Worm (Caenorhabditis elegans) whole organism, L4 larva: ENCODE data around the gene C33A12.19.
A peak's percentile ranks its signal among the peaks of the same experiment; 100 is the strongest.

Source experiments
- F37D6.2 ChIP-seq: sonication (generic microtip); optimal IDR thresholded peaks from 2 replicates; lab custom pipeline; 2016; ENCODE audit warnings: mild to moderate bottlenecking, missing genetic modification characterization, missing compliant biosample characterization
- T26A8.4 ChIP-seq: fragments of 200-800 bp; sonication (Bioruptor generic); IDR thresholded peaks from 2 replicates; pipeline ENCODE4 v1.3.6; 2022; ENCODE audit warnings: missing genetic modification characterization, missing compliant biosample characterization
- Y105C5A.15 ChIP-seq: fragments of 200-800 bp; sonication (Bioruptor generic); IDR thresholded peaks from 2 replicates; pipeline ENCODE4 v1.3.6; 2022; ENCODE audit warnings: missing genetic modification characterization, missing compliant biosample characterization
- Y48G9A.11 ChIP-seq: fragments of 200-800 bp; sonication (Bioruptor generic); IDR thresholded peaks from 2 replicates; pipeline ENCODE4 v1.3.6; 2022; ENCODE audit warnings: missing genetic modification reagents, missing genetic modification characterization, missing compliant biosample characterization
- Y75B8A.6 ChIP-seq: fragments of 200-800 bp; sonication (Bioruptor generic); IDR thresholded peaks from 2 replicates; pipeline ENCODE4 v1.3.6; 2022; ENCODE audit warnings: missing genetic modification reagents, missing genetic modification characterization, missing compliant biosample characterization
- aly-2 ChIP-seq: sonication (generic microtip); optimal IDR thresholded peaks from 2 replicates; lab custom pipeline; 2018; ENCODE audit warnings: missing biosample characterization, missing genetic modification characterization
- ama-1 ChIP-seq: fragments of 150-350 bp; optimal IDR thresholded peaks from 2 replicates; lab custom pipeline; 2014; ENCODE audit warnings: inconsistent platforms, mixed read lengths
- ceh-20 ChIP-seq: fragments of 200-800 bp; sonication (Bioruptor generic); IDR thresholded peaks from 2 replicates; pipeline ENCODE4 v1.3.6; 2022; ENCODE audit warnings: missing genetic modification reagents, missing genetic modification characterization, missing compliant biosample characterization
- cey-2 ChIP-seq: sonication (generic microtip); optimal IDR thresholded peaks from 3 replicates; lab custom pipeline; 2017; ENCODE audit warnings: missing genetic modification characterization, mild to moderate bottlenecking, missing compliant biosample characterization, antibody characterized with exemption, borderline replicate concordance; ENCODE audit not compliant: insufficient read depth
- ctbp-1 ChIP-seq: fragments of 200-800 bp; sonication (Bioruptor generic); IDR thresholded peaks from 2 replicates; pipeline ENCODE4 v1.3.6; 2022; ENCODE audit warnings: missing genetic modification reagents, missing genetic modification characterization, missing compliant biosample characterization
- daf-16 ChIP-seq, 3 experiments: sonication (generic microtip); optimal IDR thresholded peaks; 2 replicates each; lab custom pipeline; 2016 to 2017; ENCODE audit warnings: missing genetic modification characterization in 3 of 3, missing genetic modification reagents in 3 of 3, mild to moderate bottlenecking in 2 of 3, missing compliant biosample characterization in 2 of 3, missing biosample characterization in 1 of 3, moderate library complexity in 1 of 3
- daf-8 ChIP-seq: fragments of 200-800 bp; sonication (Bioruptor generic); IDR thresholded peaks from 2 replicates; pipeline ENCODE4 v1.3.6; 2022; ENCODE audit warnings: missing genetic modification characterization, missing compliant biosample characterization
- dmd-6 ChIP-seq: fragments of 200-800 bp; sonication (Bioruptor generic); IDR thresholded peaks from 2 replicates; pipeline ENCODE4 v1.3.6; 2022; ENCODE audit warnings: missing genetic modification reagents, missing genetic modification characterization, missing compliant biosample characterization
- egl-43 ChIP-seq: fragments of 200-800 bp; sonication (Bioruptor generic); IDR thresholded peaks from 2 replicates; pipeline ENCODE4 v1.3.6; 2022; ENCODE audit warnings: missing genetic modification reagents, missing genetic modification characterization, missing compliant biosample characterization
- fkh-10 ChIP-seq: fragments of 150-350 bp; optimal IDR thresholded peaks from 2 replicates; lab custom pipeline; 2014; ENCODE audit warnings: missing biosample characterization, missing genetic modification reagents, missing genetic modification characterization
- hlh-11 ChIP-seq: fragments of 200-800 bp; sonication (Bioruptor generic); optimal IDR thresholded peaks from 2 replicates; lab custom pipeline; 2018; ENCODE audit warnings: mild to moderate bottlenecking, missing genetic modification characterization, missing compliant biosample characterization
- hmg-1.1 ChIP-seq: fragments of 200-800 bp; sonication (Bioruptor generic); IDR thresholded peaks from 2 replicates; pipeline ENCODE4 v1.3.6; 2022; ENCODE audit warnings: missing genetic modification reagents, missing genetic modification characterization, missing compliant biosample characterization
- jun-1 ChIP-seq: fragments of 150-350 bp; optimal IDR thresholded peaks from 2 replicates; lab custom pipeline; 2014; ENCODE audit warnings: missing biosample characterization, missing genetic modification reagents, missing genetic modification characterization
- madf-5 ChIP-seq, 2 experiments: fragments of 200-800 bp; sonication (Bioruptor generic); IDR thresholded peaks; 2 replicates each; pipeline ENCODE4 v1.3.6; 2022; ENCODE audit warnings: missing compliant biosample characterization in 2 of 2, missing genetic modification characterization in 2 of 2
- madf-9 ChIP-seq: fragments of 200-800 bp; sonication (Bioruptor generic); conservative IDR thresholded peaks from 2 replicates; pipeline ENCODE4 v1.3.6; 2022; ENCODE audit warnings: missing genetic modification reagents, missing genetic modification characterization, missing compliant biosample characterization
- mes-2 ChIP-seq: sonication (generic microtip); optimal IDR thresholded peaks from 2 replicates; lab custom pipeline; 2016; ENCODE audit warnings: missing genotype, mild to moderate bottlenecking, missing genetic modification characterization, missing compliant biosample characterization; ENCODE audit not compliant: poor library complexity, severe bottlenecking
- mxl-3 ChIP-seq: fragments of 200-800 bp; sonication (Bioruptor generic); optimal IDR thresholded peaks from 2 replicates; lab custom pipeline; 2018; ENCODE audit warnings: mild to moderate bottlenecking, missing genetic modification characterization, missing compliant biosample characterization
- nhr-237 ChIP-seq: sonication (generic microtip); optimal IDR thresholded peaks from 2 replicates; lab custom pipeline; 2017; ENCODE audit warnings: missing biosample characterization, missing genetic modification characterization
- nhr-28 ChIP-seq: fragments of 150-350 bp; optimal IDR thresholded peaks from 2 replicates; lab custom pipeline; 2014; ENCODE audit warnings: missing biosample characterization, missing genetic modification characterization
- nhr-48 ChIP-seq: sonication (generic microtip); optimal IDR thresholded peaks from 2 replicates; lab custom pipeline; 2016; ENCODE audit warnings: mild to moderate bottlenecking, missing genetic modification characterization, missing compliant biosample characterization
- php-3 ChIP-seq: fragments of 200-800 bp; sonication (Bioruptor generic); IDR thresholded peaks from 2 replicates; pipeline ENCODE4 v1.3.6; 2022; ENCODE audit warnings: missing genetic modification reagents, missing genetic modification characterization, missing compliant biosample characterization
- pqm-1 ChIP-seq: sonication (generic microtip); optimal IDR thresholded peaks from 2 replicates; lab custom pipeline; 2017; ENCODE audit warnings: missing biosample characterization, missing genetic modification characterization
- set-16 ChIP-seq: fragments of 200-800 bp; sonication (Bioruptor generic); IDR thresholded peaks from 2 replicates; pipeline ENCODE4 v1.3.6; 2022; ENCODE audit warnings: missing genetic modification reagents, missing genetic modification characterization, missing compliant biosample characterization
- spr-1 ChIP-seq: sonication (generic microtip); optimal IDR thresholded peaks from 2 replicates; lab custom pipeline; 2016; ENCODE audit warnings: mild to moderate bottlenecking, missing genetic modification characterization, missing compliant biosample characterization
- tra-1 ChIP-seq: fragments of 200-800 bp; sonication (Bioruptor generic); IDR thresholded peaks from 2 replicates; pipeline ENCODE4 v1.3.6; 2022; ENCODE audit warnings: missing genetic modification reagents, missing genetic modification characterization, missing compliant biosample characterization
- unc-62 ChIP-seq, 3 experiments: fragments of 150-350 bp in 1 of 3; sonication (generic microtip); optimal IDR thresholded peaks in 2 of 3; peaks in 1 of 3; 1 replicate in 1 of 3; 2 replicates in 2 of 3; lab custom pipeline; 2014 to 2017; ENCODE audit warnings: missing biosample characterization in 3 of 3, missing genetic modification characterization in 3 of 3, missing genetic modification reagents in 3 of 3, missing genotype in 1 of 3
- zag-1 ChIP-seq: fragments of 150-350 bp; optimal IDR thresholded peaks from 2 replicates; lab custom pipeline; 2014; ENCODE audit warnings: missing biosample characterization, missing genetic modification characterization
- zip-2 ChIP-seq: fragments of 150-350 bp; optimal IDR thresholded peaks from 2 replicates; lab custom pipeline; 2014; ENCODE audit warnings: missing biosample characterization, missing genetic modification characterization

C33A12.19 gene

ce11 chrIV:9540342-9540856 is 23.6 kb downstream of the C33A12.19 start, which contains the start of gene fbl-1:
Gene fbl-1 (plus strand): TSS chrIV:9540806.
- peak; percentile 50; the same call in 1 of the 2 replicates for TF ChIP-seq dmd-6 (GFP tag; lab: Robert Waterston, UW)
- peak; percentile 29 for TF ChIP-seq hlh-11
- no peak for TF ChIP-seq spr-1
- peak; percentile 84 for TF ChIP-seq php-3 (GFP tag; lab: Robert Waterston, UW)
- peak in 1 of 2 experiments; percentile 71 for TF ChIP-seq unc-62 (GFP tag; optimal IDR thresholded peaks at IDR 0.05 in 1 of 2; lab: Kevin White, UChicago)
- no peak for TF ChIP-seq unc-62 (tag; optimal IDR thresholded peaks at IDR 0.05; lab: Kevin White, UChicago)
- peak; percentile 69 for TF ChIP-seq pqm-1 (tag; lab: Kevin White, UChicago)

- TF ChIP-seq aly-2 (tag; lab: Kevin White, UChicago) (no peak), Y105C5A.15 (GFP tag; lab: Robert Waterston, UW) (no peak), php-3 (GFP tag; lab: Robert Waterston, UW) (no peak), daf-8 (GFP tag; lab: Robert Waterston, UW) (no peak), zip-2 (tag; lab: Kevin White, UChicago) (no peak), mes-2 (tag; lab: Kevin White, UChicago) (no peak), F37D6.2 (tag; lab: Kevin White, UChicago) (no peak), ama-1 (lab: Kevin White, UChicago) (no peak), fkh-10 (GFP tag; lab: Kevin White, UChicago) (no peak), Y48G9A.11 (GFP tag; lab: Robert Waterston, UW) (no peak), Y75B8A.6 (GFP tag; lab: Robert Waterston, UW) (no peak), tra-1 (GFP tag; lab: Robert Waterston, UW) (no peak)
Measured at ce11 chrIV:9545986-9546385, 29.2 kb downstream of the C33A12.19 start, which contains the start of gene T05A1.5. Gene T05A1.5 (plus strand): TSS chrIV:9546286.

- no peak for TF ChIP-seq aly-2 (tag; lab: Kevin White, UChicago)
- TF ChIP-seq cey-2: peak; percentile 47
- no peak for TF ChIP-seq ceh-20 (GFP tag; lab: Robert Waterston, UW)
- no peak for TF ChIP-seq madf-5 (GFP tag; IDR thresholded peaks at IDR 0.05; lab: Robert Waterston, UW)
- TF ChIP-seq zag-1 (tag; lab: Kevin White, UChicago): no peak
- no peak for TF ChIP-seq jun-1 (tag; lab: Kevin White, UChicago)
- no peak for TF ChIP-seq nhr-28
Measured at ce11 chrIV:9563079-9563478, 46.3 kb downstream of the C33A12.19 start, which contains the start of gene col-122. Gene col-122 (plus strand): TSS chrIV:9563379.

- TF ChIP-seq egl-43 (GFP tag; lab: Robert Waterston, UW): 0 out of 2 replicates have a peak, but pooled peaks have one; percentile 14
- TF ChIP-seq nhr-48 (tag; lab: Kevin White, UChicago): peak; percentile 37
- 0 out of 2 replicates have a peak, but pooled peaks have one; percentile 38 for TF ChIP-seq ctbp-1 (GFP tag; lab: Robert Waterston, UW)
- TF ChIP-seq daf-16 (GFP tag; optimal IDR thresholded peaks at IDR 0.05; lab: Kevin White, UChicago): no peak
- no peak for TF ChIP-seq daf-16 (tag; optimal IDR thresholded peaks at IDR 0.05; lab: Kevin White, UChicago)
- TF ChIP-seq mxl-3 (GFP tag; lab: Kevin White, UChicago): peak; percentile 77
- TF ChIP-seq php-3 (GFP tag; lab: Robert Waterston, UW): no peak
- 0 out of 2 replicates have a peak, but pooled peaks have one; percentile 27 for TF ChIP-seq hmg-1.1 (GFP tag; lab: Robert Waterston, UW)
- TF ChIP-seq set-16 (GFP tag; lab: Robert Waterston, UW): peak; percentile 97
- TF ChIP-seq spr-1: peak; percentile 7
- TF ChIP-seq madf-9 (GFP tag; lab: Robert Waterston, UW): peak; percentile 30; the same call in 1 of the 2 replicates
- TF ChIP-seq madf-5 (GFP tag; IDR thresholded peaks at IDR 0.05; lab: Robert Waterston, UW): 0 out of 4 replicates have a peak, but pooled peaks of 1 of the 2 experiments have one; percentile 32
- no peak for TF ChIP-seq nhr-237 (tag; lab: Kevin White, UChicago)
- peak; percentile 36; the same call in 1 of the 2 replicates for TF ChIP-seq T26A8.4 (GFP tag; lab: Robert Waterston, UW)
Measured at ce11 chrIV:9563529-9564376, 47.0 kb downstream of the C33A12.19 start.
